Worm (Caenorhabditis elegans): ENCODE measurements around the gene ssup-72.

The ssup-72 gene

ce11 chrII:6801262-6801661 lies 24.9 kb downstream of the ssup-72 start:
- TF ChIP-seq grh-1 (GFP tag; IDR thresholded peaks at IDR 0.05) (no peak), aha-1 (tag; optimal IDR thresholded peaks at IDR 0.05) (no peak), skn-1 (tag; optimal IDR thresholded peaks at IDR 0.05) (no peak), jun-1 (tag; optimal IDR thresholded peaks at IDR 0.05) (no peak), nhr-71 (tag; optimal IDR thresholded peaks at IDR 0.05) (no peak), unc-62 (GFP tag; optimal IDR thresholded peaks at IDR 0.05) (no peak), nhr-19 (GFP tag; conservative IDR thresholded peaks at IDR 0.05) (no peak), pag-3 (tag; optimal IDR thresholded peaks at IDR 0.05; ENCODE audit: borderline replicate concordance, insufficient read depth) (no peak), dpl-1 (GFP tag; optimal IDR thresholded peaks at IDR 0.05) (no peak), fkh-4 (tag; optimal IDR thresholded peaks at IDR 0.05; ENCODE audit: borderline replicate concordance) (no peak), lin-35 (GFP tag; optimal IDR thresholded peaks at IDR 0.05) (no peak), egl-27 (tag; optimal IDR thresholded peaks at IDR 0.05) (no peak), nhr-84 (tag; optimal IDR thresholded peaks at IDR 0.05) (no peak), C04F5.9 (tag; optimal IDR thresholded peaks at IDR 0.05) (no peak), zag-1 (tag; optimal IDR thresholded peaks at IDR 0.05) (no peak), nhr-77 (tag; optimal IDR thresholded peaks at IDR 0.05) (no peak), hpl-2 (GFP tag; optimal IDR thresholded peaks at IDR 0.05) (no peak)

- TF ChIP-seq grh-1 (GFP tag; IDR thresholded peaks at IDR 0.05) (no peak), nhr-85 (tag) (no peak), hlh-4 (tag; optimal IDR thresholded peaks at IDR 0.05) (no peak)
Measured at ce11 chrII:6803024-6803423, 26.6 kb downstream of the ssup-72 start, which contains the start of gene tab-1. Gene tab-1, plus strand, starts transcription at chrII:6803324.

DNA sequence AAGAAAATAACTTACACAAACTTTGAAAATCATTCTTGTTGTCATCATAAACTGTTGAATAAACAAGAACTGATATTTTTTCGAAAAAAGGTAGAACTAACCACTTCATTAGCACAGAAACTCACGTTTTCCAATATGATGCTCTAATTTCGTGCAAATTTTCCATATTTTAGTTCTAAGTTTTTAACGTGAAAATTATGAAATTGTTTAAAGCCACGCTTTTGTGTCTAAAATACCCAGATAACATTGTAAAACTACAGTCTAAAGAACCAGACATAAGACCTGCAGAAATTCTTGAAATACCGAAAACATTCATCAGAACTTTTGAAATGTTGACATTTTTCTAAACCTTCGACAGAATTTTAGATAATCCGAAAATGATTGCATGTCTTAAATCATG lies 30.8 kb downstream of the ssup-72 start, which contains the start of gene F31E8.5:
TSS of gene F31E8.5 (minus strand) at position 101 of the 400 bp plus-strand sequence.
- TF ChIP-seq nhr-12 (tag; optimal IDR thresholded peaks at IDR 0.05) = no peak
- TF ChIP-seq lin-15B (tag; optimal IDR thresholded peaks at IDR 0.05) = no peak
- no peak for TF ChIP-seq xbp-1 (tag; optimal IDR thresholded peaks at IDR 0.05)
- TF ChIP-seq aly-2 (tag; optimal IDR thresholded peaks at IDR 0.05) = no peak
- no peak for TF ChIP-seq Y116A8C.19 (tag; optimal IDR thresholded peaks at IDR 0.05; ENCODE audit: borderline replicate concordance)
- TF ChIP-seq hlh-4 (tag; optimal IDR thresholded peaks at IDR 0.05) = no peak
- no peak for TF ChIP-seq ces-1 (GFP tag; optimal IDR thresholded peaks at IDR 0.05)
- no peak for TF ChIP-seq mab-9 (GFP tag; IDR thresholded peaks at IDR 0.05)
- no peak for TF ChIP-seq C34B4.2 (tag; optimal IDR thresholded peaks at IDR 0.05)

DNA sequence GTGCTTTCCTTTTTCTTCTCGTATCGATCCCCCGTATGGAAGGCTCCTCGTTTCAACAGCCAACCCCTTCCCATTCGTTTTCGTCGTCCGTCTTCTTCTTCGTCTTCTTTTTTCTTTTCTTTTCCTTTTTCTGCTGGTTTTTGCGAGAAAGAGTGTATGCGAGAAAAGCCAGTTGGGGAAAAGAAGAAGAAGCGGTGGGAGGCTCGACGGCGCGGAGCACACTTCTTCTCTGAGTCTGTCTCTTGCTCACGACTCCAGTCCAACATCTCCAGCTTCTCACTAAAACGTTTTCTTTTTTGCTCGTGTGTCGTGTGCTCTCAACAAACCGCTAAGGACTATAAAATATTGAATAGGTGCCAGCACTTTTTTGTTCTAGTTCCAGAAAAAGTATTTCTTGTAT lies 32.1 kb downstream of the ssup-72 start:
- TF ChIP-seq unc-30 (tag; optimal IDR thresholded peaks at IDR 0.05) (no peak), nhr-85 (tag) (no peak), ceh-63 (GFP tag; optimal IDR thresholded peaks at IDR 0.05) (no peak), nhr-71 (tag; optimal IDR thresholded peaks at IDR 0.05) (peak; percentile 20), swsn-7 (tag; optimal IDR thresholded peaks at IDR 0.05) (peak; percentile 33), nhr-28 (tag; optimal IDR thresholded peaks at IDR 0.05) (no peak), lsy-2 (tag; optimal IDR thresholded peaks at IDR 0.05) (peak in 1 of 2 experiments; percentile 33), skn-1 (tag; optimal IDR thresholded peaks at IDR 0.05) (no peak), hpl-2 (GFP tag; optimal IDR thresholded peaks at IDR 0.05) (no peak), fkh-4 (tag; optimal IDR thresholded peaks at IDR 0.05; ENCODE audit: borderline replicate concordance) (no peak), tbx-2 (tag; optimal IDR thresholded peaks at IDR 0.05) (peak; percentile 21), aha-1 (tag; optimal IDR thresholded peaks at IDR 0.05) (no peak), lin-14 (GFP tag; optimal IDR thresholded peaks at IDR 0.05) (peak; percentile 78), sox-4 (tag; optimal IDR thresholded peaks at IDR 0.05) (no peak), rnt-1 (tag; optimal IDR thresholded peaks at IDR 0.05) (no peak), nhr-47 (tag; optimal IDR thresholded peaks at IDR 0.05) (peak; percentile 29), fkh-10 (GFP tag; optimal IDR thresholded peaks at IDR 0.05) (peak; percentile 12), unc-130 (tag; optimal IDR thresholded peaks at IDR 0.05) (no peak), ces-1 (GFP tag; optimal IDR thresholded peaks at IDR 0.05) (no peak), F16B12.6 (tag; optimal IDR thresholded peaks at IDR 0.05) (no peak), lir-3 (tag; optimal IDR thresholded peaks at IDR 0.05; ENCODE audit: poor library complexity) (no peak), C16A3.4 (tag; optimal IDR thresholded peaks at IDR 0.05) (no peak), lin-35 (GFP tag; optimal IDR thresholded peaks at IDR 0.05) (peak in 1 of 2 experiments; percentile 5), C04F5.9 (tag; optimal IDR thresholded peaks at IDR 0.05) (no peak), egl-27 (tag; optimal IDR thresholded peaks at IDR 0.05) (no peak), zip-4 (GFP tag; optimal IDR thresholded peaks at IDR 0.05) (no peak), fkh-8 (tag; optimal IDR thresholded peaks at IDR 0.05) (peak; percentile 51), nhr-19 (GFP tag; conservative IDR thresholded peaks at IDR 0.05) (no peak), ceh-82 (tag; optimal IDR thresholded peaks at IDR 0.05) (peak in 1 of 3 experiments; percentile 31), ztf-11 (tag; optimal IDR thresholded peaks at IDR 0.05) (no peak), ama-1 (optimal IDR thresholded peaks at IDR 0.05) (no peak)
